Fruit fly (Drosophila melanogaster) whole organism, embryonic: ENCODE data around the gene CG10993.
A peak's percentile ranks its signal among the peaks of the same experiment; 100 is the strongest.

Experiments
- Antp ChIP-seq: fragments of 200-800 bp; sonication (Bioruptor generic); optimal IDR thresholded peaks from 3 replicates; lab custom pipeline; 2016; ENCODE audit warnings: missing biosample characterization, missing genetic modification characterization
- CG12659 ChIP-seq: fragments of 200-800 bp; sonication (Bioruptor generic); optimal IDR thresholded peaks from 3 replicates; lab custom pipeline; 2017; ENCODE audit warnings: mild to moderate bottlenecking, missing biosample characterization, missing genetic modification reagents, missing genetic modification characterization
- CG14667 ChIP-seq: fragments of 200-800 bp; sonication (Bioruptor generic); IDR thresholded peaks from 2 replicates; pipeline ENCODE4 v1.3.6; 2022; ENCODE audit warnings: missing biosample characterization, missing genetic modification characterization
- CG17385 ChIP-seq: fragments of 200-800 bp; sonication (Bioruptor generic); optimal IDR thresholded peaks from 3 replicates; lab custom pipeline; 2018; ENCODE audit warnings: missing biosample characterization, mild to moderate bottlenecking, missing genetic modification characterization
- CG17912 ChIP-seq: fragments of 200-800 bp; sonication (Bioruptor generic); optimal IDR thresholded peaks from 2 replicates; lab custom pipeline; 2018; ENCODE audit warnings: missing biosample characterization, mild to moderate bottlenecking, missing genetic modification characterization
- CG18262 ChIP-seq: fragments of 200-800 bp; optimal IDR thresholded peaks from 3 replicates; lab custom pipeline; 2019; ENCODE audit warnings: missing biosample characterization, mild to moderate bottlenecking, missing genetic modification characterization, moderate library complexity
- CG2116 ChIP-seq: fragments of 200-800 bp; sonication (Bioruptor generic); optimal IDR thresholded peaks from 3 replicates; lab custom pipeline; 2018; ENCODE audit warnings: missing biosample characterization, mild to moderate bottlenecking, missing genetic modification characterization
- CG2120 ChIP-seq: fragments of 200-800 bp; sonication (Bioruptor generic); optimal IDR thresholded peaks from 3 replicates; lab custom pipeline; 2016; ENCODE audit warnings: missing biosample characterization, missing genetic modification characterization
- CG34376 ChIP-seq: fragments of 200-800 bp; sonication (Bioruptor generic); optimal IDR thresholded peaks from 2 replicates; lab custom pipeline; 2018; ENCODE audit warnings: missing biosample characterization, mild to moderate bottlenecking, missing genetic modification characterization
- CG34422 ChIP-seq: fragments of 200-800 bp; sonication (Bioruptor generic); IDR thresholded peaks from 3 replicates; pipeline ENCODE4 v1.3.6; 2022; ENCODE audit warnings: missing biosample characterization, missing genetic modification characterization
- CG3838 ChIP-seq: fragments of 200-800 bp; sonication (Bioruptor generic); optimal IDR thresholded peaks from 3 replicates; lab custom pipeline; 2016; ENCODE audit warnings: missing biosample characterization, missing genetic modification characterization
- CG4360 ChIP-seq: fragments of 200-800 bp; sonication (Bioruptor generic); IDR thresholded peaks from 2 replicates; pipeline ENCODE4 v1.3.6; 2022; ENCODE audit warnings: missing biosample characterization, missing genetic modification characterization
- CG8290 ChIP-seq, 3 experiments: fragments of 200-800 bp; sonication (Bioruptor generic); optimal IDR thresholded peaks; 2 replicates each; lab custom pipeline; 2016 to 2019; ENCODE audit warnings: missing biosample characterization in 3 of 3, missing genetic modification characterization in 3 of 3, mild to moderate bottlenecking in 2 of 3, moderate library complexity in 1 of 3
- CG8478 ChIP-seq: fragments of >200 bp; optimal IDR thresholded peaks from 2 replicates; lab custom pipeline; 2018
- CG8924 ChIP-seq: fragments of 200-800 bp; optimal IDR thresholded peaks from 3 replicates; lab custom pipeline; 2019; ENCODE audit warnings: missing biosample characterization, mild to moderate bottlenecking, missing genetic modification characterization, moderate library complexity
- CkIIα-i1 ChIP-seq: fragments of 200-800 bp; sonication (Bioruptor generic); IDR thresholded peaks from 2 replicates; pipeline ENCODE4 v1.3.6; 2022; ENCODE audit warnings: missing biosample characterization, missing genetic modification characterization
- Dp ChIP-seq: fragments of 200-800 bp; sonication (Bioruptor generic); optimal IDR thresholded peaks from 2 replicates; lab custom pipeline; 2018; ENCODE audit warnings: missing biosample characterization, mild to moderate bottlenecking, missing genetic modification characterization, moderate library complexity
- Drgx ChIP-seq: fragments of 200-800 bp; sonication (Bioruptor generic); IDR thresholded peaks from 2 replicates; pipeline ENCODE4 v1.3.6; 2022; ENCODE audit warnings: missing biosample characterization, missing genetic modification characterization
- E2f2 ChIP-seq: fragments of 200-800 bp; sonication (Bioruptor generic); IDR thresholded peaks from 2 replicates; pipeline ENCODE4 v1.3.6; 2022; ENCODE audit warnings: missing biosample characterization, missing genetic modification characterization
- Fer3 ChIP-seq: fragments of 200-800 bp; sonication (Bioruptor generic); optimal IDR thresholded peaks from 2 replicates; lab custom pipeline; 2018; ENCODE audit warnings: missing biosample characterization, mild to moderate bottlenecking, missing genetic modification characterization, moderate library complexity
- HmgD ChIP-seq: fragments of 200-800 bp; sonication (Bioruptor generic); optimal IDR thresholded peaks from 3 replicates; lab custom pipeline; 2016; ENCODE audit warnings: missing biosample characterization, missing genetic modification characterization
- MBD-R2 ChIP-seq: fragments of 200-800 bp; sonication (Bioruptor generic); IDR thresholded peaks from 2 replicates; pipeline ENCODE4 v1.3.6; 2022; ENCODE audit warnings: missing biosample characterization, missing genetic modification characterization
- MESR4 ChIP-seq: fragments of 200-800 bp; sonication (Bioruptor generic); optimal IDR thresholded peaks from 2 replicates; lab custom pipeline; 2018; ENCODE audit warnings: missing biosample characterization, mild to moderate bottlenecking, missing genetic modification characterization, moderate library complexity
- Mad ChIP-seq: fragments of 200-800 bp; sonication (Bioruptor generic); optimal IDR thresholded peaks from 2 replicates; lab custom pipeline; 2016; ENCODE audit warnings: missing biosample characterization, missing genetic modification characterization
- Med ChIP-seq: fragments of 200-800 bp; sonication (Bioruptor generic); peaks from one replicate; lab custom pipeline; 2016; ENCODE audit warnings: missing biosample characterization, missing genetic modification characterization, mild to moderate bottlenecking, inconsistent platforms, moderate library complexity
- NK7.1 ChIP-seq: fragments of 200-800 bp; sonication (Bioruptor generic); optimal IDR thresholded peaks from 3 replicates; lab custom pipeline; 2016; ENCODE audit warnings: missing biosample characterization, missing genetic modification characterization
- Opbp ChIP-seq: fragments of 200-800 bp; sonication (Bioruptor generic); IDR thresholded peaks from 3 replicates; pipeline ENCODE4 v1.3.6; 2022; ENCODE audit warnings: missing biosample characterization, missing genetic modification characterization; ENCODE audit not compliant: partially characterized antibody
- Sin3A ChIP-seq: fragments of >200 bp; optimal IDR thresholded peaks from 2 replicates; lab custom pipeline; 2018
- bsh ChIP-seq, 2 experiments: fragments of 200-800 bp; sonication (Bioruptor generic); optimal IDR thresholded peaks; 2 replicates each; lab custom pipeline; 2017 to 2018; ENCODE audit warnings: mild to moderate bottlenecking in 2 of 2, missing biosample characterization in 2 of 2, missing genetic modification characterization in 2 of 2, moderate library complexity in 1 of 2
- btn ChIP-seq: fragments of 200-800 bp; sonication (Bioruptor generic); optimal IDR thresholded peaks from 2 replicates; lab custom pipeline; 2016; ENCODE audit warnings: missing biosample characterization, missing genetic modification characterization
- crc ChIP-seq: fragments of 200-800 bp; sonication (Bioruptor generic); optimal IDR thresholded peaks from 2 replicates; lab custom pipeline; 2016; ENCODE audit warnings: missing biosample characterization, missing genetic modification characterization
- dpn ChIP-seq, 2 experiments: fragments of 200-800 bp; sonication (Bioruptor generic); optimal IDR thresholded peaks; 3 replicates each; lab custom pipeline; 2016; ENCODE audit warnings: missing biosample characterization in 2 of 2, missing genetic modification characterization in 2 of 2
- gcm ChIP-seq: fragments of 200-800 bp; sonication (Bioruptor generic); optimal IDR thresholded peaks from 2 replicates; lab custom pipeline; 2019; ENCODE audit warnings: missing biosample characterization, mild to moderate bottlenecking, missing genetic modification characterization, moderate library complexity
- insv ChIP-seq, 2 experiments: fragments of 200-800 bp; sonication (Bioruptor generic); optimal IDR thresholded peaks; 3 replicates each; lab custom pipeline; 2016 to 2018; ENCODE audit warnings: missing biosample characterization in 2 of 2, missing genetic modification characterization in 2 of 2
- ken ChIP-seq: fragments of 200-800 bp; sonication (Bioruptor generic); IDR thresholded peaks from 3 replicates; pipeline ENCODE4 v1.3.6; 2022; ENCODE audit warnings: missing biosample characterization, missing genetic modification characterization
- klu ChIP-seq: fragments of 200-800 bp; sonication (Bioruptor generic); IDR thresholded peaks from 2 replicates; pipeline ENCODE4 v1.3.6; 2022; ENCODE audit warnings: missing biosample characterization, missing genetic modification characterization
- mld ChIP-seq: fragments of 200-800 bp; sonication (Bioruptor generic); IDR thresholded peaks from 3 replicates; pipeline ENCODE4 v1.3.6; 2022; ENCODE audit warnings: missing biosample characterization, missing genetic modification characterization; ENCODE audit not compliant: partially characterized antibody
- nerfin-1 ChIP-seq: fragments of 200-800 bp; sonication (Bioruptor generic); optimal IDR thresholded peaks from 3 replicates; lab custom pipeline; 2019; ENCODE audit warnings: missing biosample characterization, mild to moderate bottlenecking, missing genetic modification characterization, moderate library complexity
- ranshi ChIP-seq: fragments of 200-800 bp; sonication (Bioruptor generic); IDR thresholded peaks from 2 replicates; pipeline ENCODE4 v1.3.6; 2022; ENCODE audit warnings: missing biosample characterization, missing genetic modification characterization
- repo ChIP-seq: fragments of 200-800 bp; sonication (Bioruptor generic); optimal IDR thresholded peaks from 2 replicates; lab custom pipeline; 2016; ENCODE audit warnings: missing biosample characterization, missing genetic modification characterization
- sc ChIP-seq, 3 experiments: fragments of >200 bp in 2 of 3; fragments of 200-800 bp in 1 of 3; sonication (Bioruptor generic) in 1 of 3; optimal IDR thresholded peaks; 2 replicates in 2 of 3; 3 replicates in 1 of 3; lab custom pipeline; 2017; ENCODE audit warnings: mild to moderate bottlenecking in 1 of 3, missing biosample characterization in 1 of 3, missing genetic modification characterization in 1 of 3, missing genetic modification reagents in 1 of 3
- sens-2 ChIP-seq: fragments of 200-800 bp; sonication (Bioruptor generic); IDR thresholded peaks from 2 replicates; pipeline ENCODE4 v1.3.6; 2022; ENCODE audit warnings: missing biosample characterization, missing genetic modification characterization
- stc ChIP-seq: fragments of 200-800 bp; sonication (Bioruptor generic); IDR thresholded peaks from 2 replicates; pipeline ENCODE4 v1.3.6; 2022; ENCODE audit warnings: missing biosample characterization, missing genetic modification characterization
- tna ChIP-seq: fragments of 200-800 bp; sonication (Bioruptor generic); IDR thresholded peaks from 2 replicates; pipeline ENCODE4 v1.3.6; 2022; ENCODE audit warnings: missing biosample characterization, missing genetic modification characterization; ENCODE audit not compliant: partially characterized antibody
- trem ChIP-seq: fragments of 200-800 bp; optimal IDR thresholded peaks from 3 replicates; lab custom pipeline; 2019; ENCODE audit warnings: missing biosample characterization, mild to moderate bottlenecking, missing genetic modification characterization, moderate library complexity

Gene CG10993

DNA sequence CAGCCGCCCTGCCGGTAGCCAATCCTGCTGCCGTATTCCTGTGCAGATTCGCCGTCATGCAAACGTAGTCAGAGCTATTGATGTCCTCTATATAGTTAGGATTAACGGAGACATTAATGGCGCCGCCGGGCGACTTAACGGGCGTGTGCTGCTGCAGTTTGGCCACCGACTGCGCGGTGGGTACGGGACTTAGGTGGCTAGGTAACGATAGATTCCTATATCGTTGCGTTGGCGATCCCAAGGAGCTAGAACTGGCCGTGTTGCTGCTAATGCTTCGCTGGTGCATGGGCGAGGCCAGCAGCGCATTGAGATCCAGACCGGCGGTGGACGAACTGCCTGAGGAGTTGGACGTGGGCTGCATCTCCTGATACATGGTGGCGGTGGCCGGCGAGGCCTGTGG lies 38.0 kb upstream of the CG10993 start:
- no peak for TF ChIP-seq stc (GFP tag; lab: Robert Waterston, UW)
- no peak for TF ChIP-seq crc
- no peak for TF ChIP-seq gcm (GFP tag; lab: Kevin White, UChicago)
- peak; percentile 25 for TF ChIP-seq CG8478 (lab: Kevin White, UChicago)
- TF ChIP-seq sens-2 (GFP tag; lab: Robert Waterston, UW), result no peak
- no peak for TF ChIP-seq trem

DNA sequence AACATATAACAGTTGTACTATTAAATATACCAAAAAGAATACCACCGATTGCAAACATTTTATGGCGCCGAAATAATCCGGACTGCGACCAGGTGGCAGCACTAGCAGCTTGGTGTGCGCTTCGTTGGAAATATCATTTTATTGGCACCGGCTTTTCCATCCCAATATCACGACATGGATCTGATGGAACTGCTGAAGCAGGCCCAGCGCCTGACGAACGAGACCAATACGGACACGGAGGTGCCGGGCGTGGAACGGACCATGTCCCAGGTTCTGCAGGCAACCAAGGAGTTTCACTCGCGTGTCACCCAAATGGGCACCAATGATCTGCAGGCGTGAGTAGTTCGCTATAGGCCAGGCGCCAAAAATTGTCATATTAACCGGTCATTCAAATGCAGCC lies 31.8 kb upstream of the CG10993 start, which contains the start of gene Nup93-1:
TSS of gene Nup93-1 (plus strand) at position 74 of the 400 bp plus-strand sequence.
- TF ChIP-seq CG34422 (GFP tag; lab: Robert Waterston, UW) (peak; percentile 52; the same call in 1 of the 3 replicates), ken (GFP tag; lab: Robert Waterston, UW) (0 out of 3 replicates have a peak, but pooled peaks have one; percentile 7), Dp (GFP tag; lab: Kevin White, UChicago) (peak; percentile 39), MBD-R2 (peak; percentile 54), Sin3A (lab: Kevin White, UChicago) (peak; percentile 23), E2f2 (GFP tag; lab: Robert Waterston, UW) (peak; percentile 43), gcm (GFP tag; lab: Kevin White, UChicago) (no peak), CG14667 (GFP tag; lab: Robert Waterston, UW) (no peak), Med (GFP tag; lab: Kevin White, UChicago) (peak; percentile 52), btn (GFP tag; lab: Kevin White, UChicago) (no peak), bsh (GFP tag; optimal IDR thresholded peaks at IDR 0.05; lab: Kevin White, UChicago) (no peak), MESR4 (GFP tag; lab: Kevin White, UChicago) (peak; percentile 30), CG4360 (0 out of 2 replicates have a peak, but pooled peaks have one; percentile 19)
- TF ChIP-seq, all 482 proteins: peak for 9

DNA sequence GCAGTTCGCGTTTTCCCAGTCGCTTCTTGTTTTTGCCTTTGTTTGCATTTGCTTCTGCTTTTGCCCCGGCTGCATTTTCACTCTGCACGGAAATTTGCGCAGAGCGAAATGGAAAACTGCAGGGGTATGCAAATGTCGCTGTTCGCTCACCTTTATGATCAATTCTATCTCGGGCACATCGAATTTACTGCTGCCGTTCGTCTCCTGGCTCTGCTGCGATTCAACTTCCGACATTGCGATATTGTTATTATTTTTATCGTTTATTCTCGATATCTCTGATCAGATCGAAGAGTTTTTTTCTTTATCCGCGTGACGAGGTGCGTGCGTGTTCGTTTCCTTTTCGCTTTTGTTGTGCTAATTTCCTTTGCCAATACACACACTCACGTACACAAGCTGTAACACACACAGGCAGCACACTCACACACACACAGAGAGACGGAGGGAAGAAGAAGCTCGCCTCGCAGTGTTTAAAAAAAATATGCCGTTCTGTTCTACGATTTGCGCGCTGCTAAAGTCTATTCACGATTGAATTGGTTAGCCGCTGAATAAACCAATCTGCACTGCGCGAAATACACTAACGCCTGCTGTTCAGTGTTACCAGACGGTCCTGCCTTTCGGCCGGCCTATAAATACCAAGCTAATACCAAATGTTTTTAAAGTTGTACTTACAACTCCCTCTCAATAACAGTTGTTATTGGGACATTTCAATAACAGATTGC lies 31.0 kb upstream of the CG10993 start, which contains the start of gene Clic:
TSS of gene Clic (minus strand) at position 533 of the 719 bp plus-strand sequence.
- TF ChIP-seq CG17912 (GFP tag; lab: Kevin White, UChicago) (no peak), CG12659 (GFP tag; lab: Kevin White, UChicago) (peak; percentile 76), mld (GFP tag; lab: Robert Waterston, UW) (0 out of 3 replicates have a peak, but pooled peaks have one; percentile 41), sc (optimal IDR thresholded peaks at IDR 0.05; lab: Kevin White, UChicago) (no peak), sc (GFP tag; optimal IDR thresholded peaks at IDR 0.05; lab: Kevin White, UChicago) (no peak), ranshi (GFP tag; lab: Robert Waterston, UW) (peak; percentile 31; the same call in 1 of the 2 replicates), Antp (peak; percentile 47), Mad (GFP tag; lab: Kevin White, UChicago) (peak; percentile 5), klu (GFP tag; lab: Robert Waterston, UW) (no peak), CG8290 (GFP tag; optimal IDR thresholded peaks at IDR 0.05; lab: Kevin White, UChicago) (no peak), CG8290 (tag; optimal IDR thresholded peaks at IDR 0.05; lab: Kevin White, UChicago) (peak in 1 of 2 experiments; percentile 77), CG2120 (GFP tag; lab: Kevin White, UChicago) (peak; percentile 8), CG3838 (no peak), CG8924 (tag; lab: Kevin White, UChicago) (peak; percentile 30), Opbp (GFP tag; lab: Robert Waterston, UW) (peak; percentile 51; the same call in 1 of the 3 replicates), HmgD (peak; percentile 37), NK7.1 (GFP tag; lab: Kevin White, UChicago) (peak; percentile 37), insv (GFP tag; optimal IDR thresholded peaks at IDR 0.05; lab: Kevin White, UChicago) (peak in 1 of 2 experiments; percentile 12), Fer3 (tag; lab: Kevin White, UChicago) (peak; percentile 16), CG2116 (peak; percentile 19), tna (GFP tag; lab: Robert Waterston, UW) (peak; percentile 15; the same call in 1 of the 2 replicates), bsh (GFP tag; optimal IDR thresholded peaks at IDR 0.05; lab: Kevin White, UChicago) (no peak), dpn (GFP tag; optimal IDR thresholded peaks at IDR 0.05; lab: Kevin White, UChicago) (peak in 1 of 2 experiments; percentile 11), CG17385 (GFP tag; lab: Kevin White, UChicago) (peak; percentile 95), CG34376 (GFP tag; lab: Kevin White, UChicago) (peak; percentile 60), Drgx (GFP tag; lab: Robert Waterston, UW) (no peak), CG18262 (tag; lab: Kevin White, UChicago) (no peak), CkIIα-i1 (GFP tag; lab: Robert Waterston, UW) (no peak), repo (GFP tag; lab: Kevin White, UChicago) (peak; percentile 12), nerfin-1 (tag; lab: Kevin White, UChicago) (no peak)
